Worm (Caenorhabditis elegans): ENCODE data around the gene sav-1.

sav-1 gene

ce11 chrX:2321758-2322157 is 34.8 kb upstream of the sav-1 start (continued):
- TF ChIP-seq nhr-77 (tag; optimal IDR thresholded peaks at IDR 0.05): no peak
- no peak for TF ChIP-seq nhr-84 (tag; optimal IDR thresholded peaks at IDR 0.05)
- no peak for TF ChIP-seq dpl-1 (GFP tag; optimal IDR thresholded peaks at IDR 0.05)
- no peak for TF ChIP-seq hpl-2 (GFP tag; optimal IDR thresholded peaks at IDR 0.05)
- no peak for TF ChIP-seq C34B4.2 (tag; optimal IDR thresholded peaks at IDR 0.05)
- no peak for TF ChIP-seq pqm-1 (tag; optimal IDR thresholded peaks at IDR 0.05)
- peak; percentile 91 for TF ChIP-seq lin-14 (GFP tag; optimal IDR thresholded peaks at IDR 0.05)
- TF ChIP-seq zip-4 (GFP tag; optimal IDR thresholded peaks at IDR 0.05): peak; percentile 5
- TF ChIP-seq C04F5.9 (tag; optimal IDR thresholded peaks at IDR 0.05): no peak
- no peak for TF ChIP-seq pag-3 (tag; optimal IDR thresholded peaks at IDR 0.05; ENCODE audit: borderline replicate concordance, insufficient read depth)
- no peak for TF ChIP-seq tbx-2 (tag; optimal IDR thresholded peaks at IDR 0.05)
- TF ChIP-seq swsn-7 (tag; optimal IDR thresholded peaks at IDR 0.05): peak; percentile 6
- TF ChIP-seq ceh-63 (GFP tag; optimal IDR thresholded peaks at IDR 0.05): no peak
- no peak for TF ChIP-seq egl-27 (tag; optimal IDR thresholded peaks at IDR 0.05)
- no peak for TF ChIP-seq xbp-1 (tag; optimal IDR thresholded peaks at IDR 0.05)
- no peak for TF ChIP-seq lin-39 (tag; optimal IDR thresholded peaks at IDR 0.05)
- no peak for TF ChIP-seq nhr-12 (tag; optimal IDR thresholded peaks at IDR 0.05)
- peak in 1 of 2 experiments; percentile 28 for TF ChIP-seq ztf-11 (tag; optimal IDR thresholded peaks at IDR 0.05)
- TF ChIP-seq lin-13 (GFP tag; optimal IDR thresholded peaks at IDR 0.05): no peak
- TF ChIP-seq ama-1 (optimal IDR thresholded peaks at IDR 0.05): no peak
- no peak for TF ChIP-seq ces-1 (GFP tag; optimal IDR thresholded peaks at IDR 0.05)
- TF ChIP-seq fkh-10 (GFP tag; optimal IDR thresholded peaks at IDR 0.05): no peak
- TF ChIP-seq mef-2 (tag; optimal IDR thresholded peaks at IDR 0.05): no peak
- TF ChIP-seq unc-30 (tag; optimal IDR thresholded peaks at IDR 0.05): no peak
- peak; percentile 57 for TF ChIP-seq nhr-19 (GFP tag; conservative IDR thresholded peaks at IDR 0.05)
- peak; percentile 82 for TF ChIP-seq fkh-8 (tag; optimal IDR thresholded peaks at IDR 0.05)
- TF ChIP-seq lin-35 (GFP tag; optimal IDR thresholded peaks at IDR 0.05): no peak
- TF ChIP-seq lir-3 (tag; optimal IDR thresholded peaks at IDR 0.05; ENCODE audit: poor library complexity): no peak
- no peak for TF ChIP-seq unc-86 (tag; optimal IDR thresholded peaks at IDR 0.05)
- peak; percentile 68 for TF ChIP-seq rnt-1 (tag; optimal IDR thresholded peaks at IDR 0.05)
- peak; percentile 28 for TF ChIP-seq vab-15 (tag; optimal IDR thresholded peaks at IDR 0.05)
- TF ChIP-seq ceh-8 (GFP tag; optimal IDR thresholded peaks at IDR 0.05): peak; percentile 60
- TF ChIP-seq F16B12.6 (tag; optimal IDR thresholded peaks at IDR 0.05): no peak
- TF ChIP-seq aly-2 (tag; optimal IDR thresholded peaks at IDR 0.05): no peak
- no peak for TF ChIP-seq elt-3 (tag; optimal IDR thresholded peaks at IDR 0.05)
- peak; percentile 37 for TF ChIP-seq irx-1 (tag; optimal IDR thresholded peaks at IDR 0.05)
- no peak for TF ChIP-seq jun-1 (tag; optimal IDR thresholded peaks at IDR 0.05)
- no peak for TF ChIP-seq sup-37 (GFP tag; optimal IDR thresholded peaks at IDR 0.05)
- TF ChIP-seq Y116A8C.19 (tag; optimal IDR thresholded peaks at IDR 0.05; ENCODE audit: borderline replicate concordance): no peak
- TF ChIP-seq fos-1 (tag; optimal IDR thresholded peaks at IDR 0.05): no peak
- no peak for TF ChIP-seq nhr-47 (tag; optimal IDR thresholded peaks at IDR 0.05)
- peak; percentile 11 for TF ChIP-seq dsc-1 (tag; optimal IDR thresholded peaks at IDR 0.05)
- TF ChIP-seq egl-13 (tag; optimal IDR thresholded peaks at IDR 0.05): no peak
- TF ChIP-seq ceh-90 (tag; optimal IDR thresholded peaks at IDR 0.05): no peak
- no peak for TF ChIP-seq unc-98 (GFP tag; IDR thresholded peaks at IDR 0.05)
- TF ChIP-seq alr-1 (tag; optimal IDR thresholded peaks at IDR 0.05; ENCODE audit: borderline replicate concordance): no peak
- peak in 1 of 2 experiments; percentile 67 for TF ChIP-seq mdl-1 (tag; optimal IDR thresholded peaks at IDR 0.05)
- no peak for TF ChIP-seq efl-3 (GFP tag; optimal IDR thresholded peaks at IDR 0.05)

Measured in whole organism, L1 larva.